Worm (Caenorhabditis elegans) whole organism, young adult: ENCODE data around the gene F26F4.5.

Source experiments
- B0019.2 ChIP-seq: fragments of 200-800 bp; sonication (Bioruptor generic); conservative IDR thresholded peaks from 2 replicates; pipeline ENCODE4 v1.3.6; 2022; ENCODE audit warnings: missing genetic modification reagents, missing genetic modification characterization, missing compliant biosample characterization
- B0035.1 ChIP-seq: sonication (generic microtip); optimal IDR thresholded peaks from 2 replicates; lab custom pipeline; 2016; ENCODE audit warnings: missing genetic modification characterization, mild to moderate bottlenecking, missing compliant biosample characterization, missing genotype, missing genetic modification reagents
- B0336.3 ChIP-seq: fragments of 200-800 bp; sonication (Bioruptor generic); IDR thresholded peaks from 2 replicates; pipeline ENCODE4 v1.3.6; 2022; ENCODE audit warnings: missing genetic modification characterization, missing compliant biosample characterization
- C06A6.2 ChIP-seq: fragments of 200-800 bp; sonication (Bioruptor generic); conservative IDR thresholded peaks from 2 replicates; pipeline ENCODE4 v1.3.6; 2022; ENCODE audit warnings: missing genetic modification characterization, missing compliant biosample characterization
- C17E4.6 ChIP-seq: fragments of 200-800 bp; sonication (Bioruptor generic); IDR thresholded peaks from 2 replicates; pipeline ENCODE4 v1.3.6; 2022; ENCODE audit warnings: missing genetic modification reagents, missing genetic modification characterization, missing compliant biosample characterization
- D2030.7 ChIP-seq: fragments of 200-800 bp; sonication (Bioruptor generic); IDR thresholded peaks from 2 replicates; pipeline ENCODE4 v1.3.6; 2022; ENCODE audit warnings: missing genetic modification reagents, missing genetic modification characterization, missing compliant biosample characterization
- F10E7.11 ChIP-seq: sonication (generic microtip); optimal IDR thresholded peaks from 2 replicates; lab custom pipeline; 2017; ENCODE audit warnings: mild to moderate bottlenecking, missing genetic modification characterization, moderate library complexity, missing compliant biosample characterization
- F22D6.2 ChIP-seq: sonication (generic microtip); optimal IDR thresholded peaks from 2 replicates; lab custom pipeline; 2016; ENCODE audit warnings: mild to moderate bottlenecking, missing genetic modification characterization, missing compliant biosample characterization
- F23B12.7 ChIP-seq: sonication (generic microtip); optimal IDR thresholded peaks from 2 replicates; lab custom pipeline; 2017; ENCODE audit warnings: missing genetic modification characterization, mild to moderate bottlenecking, missing compliant biosample characterization, antibody characterized with exemption, moderate library complexity; ENCODE audit not compliant: insufficient read depth
- F37B4.10 ChIP-seq: fragments of 200-800 bp; sonication (Bioruptor generic); IDR thresholded peaks from 2 replicates; pipeline ENCODE4 v1.3.6; 2022; ENCODE audit warnings: missing genetic modification characterization, missing compliant biosample characterization
- F55B11.4 ChIP-seq: sonication (generic microtip); optimal IDR thresholded peaks from 2 replicates; lab custom pipeline; 2016; ENCODE audit warnings: missing compliant biosample characterization, missing genetic modification characterization, borderline replicate concordance; ENCODE audit not compliant: insufficient read depth
- F57A8.1 ChIP-seq: fragments of 200-800 bp; sonication (Bioruptor generic); optimal IDR thresholded peaks from 2 replicates; lab custom pipeline; 2018; ENCODE audit warnings: mild to moderate bottlenecking, missing genetic modification characterization, moderate library complexity, missing compliant biosample characterization
- K11D2.4 ChIP-seq: fragments of 200-800 bp; sonication (Bioruptor generic); IDR thresholded peaks from 2 replicates; pipeline ENCODE4 v1.3.6; 2022; ENCODE audit warnings: missing genetic modification reagents, missing genetic modification characterization, missing compliant biosample characterization
- K12H6.12 ChIP-seq: fragments of 200-800 bp; sonication (Bioruptor generic); optimal IDR thresholded peaks from 2 replicates; lab custom pipeline; 2018; ENCODE audit warnings: mild to moderate bottlenecking, missing genetic modification characterization, missing compliant biosample characterization
- Y53F4B.3 ChIP-seq: fragments of 200-800 bp; sonication (Bioruptor generic); IDR thresholded peaks from 2 replicates; pipeline ENCODE4 v1.3.6; 2022; ENCODE audit warnings: missing genetic modification reagents, missing genetic modification characterization, missing compliant biosample characterization
- Y56A3A.18 ChIP-seq: fragments of 200-800 bp; sonication (Bioruptor generic); IDR thresholded peaks from 2 replicates; pipeline ENCODE4 v1.3.6; 2022; ENCODE audit warnings: missing genetic modification reagents, missing genetic modification characterization, missing compliant biosample characterization
- Y79H2A.3 ChIP-seq: fragments of 200-800 bp; sonication (Bioruptor generic); conservative IDR thresholded peaks from 2 replicates; pipeline ENCODE4 v1.3.6; 2022; ENCODE audit warnings: missing genetic modification reagents, missing genetic modification characterization, missing compliant biosample characterization
- Y95B8A.8 ChIP-seq: fragments of 200-800 bp; sonication (Bioruptor generic); IDR thresholded peaks from 2 replicates; pipeline ENCODE4 v1.3.6; 2022; ENCODE audit warnings: missing genetic modification reagents, missing genetic modification characterization, missing compliant biosample characterization
- aptf-2 ChIP-seq: fragments of 200-800 bp; sonication (Bioruptor generic); conservative IDR thresholded peaks from 2 replicates; pipeline ENCODE4 v1.3.6; 2022; ENCODE audit warnings: missing genetic modification reagents, missing genetic modification characterization, missing compliant biosample characterization
- atf-7 ChIP-seq: sonication (generic microtip); optimal IDR thresholded peaks from 2 replicates; lab custom pipeline; 2017; ENCODE audit warnings: mild to moderate bottlenecking, missing genetic modification characterization, missing compliant biosample characterization
- attf-3 ChIP-seq: fragments of 200-800 bp; sonication (Bioruptor generic); conservative IDR thresholded peaks from 2 replicates; pipeline ENCODE4 v1.3.6; 2022; ENCODE audit warnings: missing genetic modification reagents, missing genetic modification characterization, missing compliant biosample characterization
- attf-6 ChIP-seq: fragments of 200-800 bp; sonication (Bioruptor generic); IDR thresholded peaks from 2 replicates; pipeline ENCODE4 v1.3.6; 2022; ENCODE audit warnings: missing genetic modification reagents, missing genetic modification characterization, missing compliant biosample characterization
- ceh-27 ChIP-seq: fragments of 200-800 bp; sonication (Bioruptor generic); optimal IDR thresholded peaks from 2 replicates; lab custom pipeline; 2018; ENCODE audit warnings: mild to moderate bottlenecking, missing genetic modification characterization, moderate library complexity, missing compliant biosample characterization
- ceh-40 ChIP-seq: fragments of 200-800 bp; sonication (Bioruptor generic); IDR thresholded peaks from 2 replicates; pipeline ENCODE4 v1.3.6; 2022; ENCODE audit warnings: missing genetic modification characterization, missing compliant biosample characterization
- ceh-58 ChIP-seq: fragments of 200-800 bp; sonication (Bioruptor generic); IDR thresholded peaks from 2 replicates; pipeline ENCODE4 v1.3.6; 2022; ENCODE audit warnings: missing genetic modification characterization, missing compliant biosample characterization
- ceh-79 ChIP-seq: sonication (generic microtip); optimal IDR thresholded peaks from 2 replicates; lab custom pipeline; 2017; ENCODE audit warnings: mild to moderate bottlenecking, missing genetic modification characterization, missing compliant biosample characterization
- dox-1 ChIP-seq: fragments of 200-800 bp; sonication (Bioruptor generic); IDR thresholded peaks from 2 replicates; pipeline ENCODE4 v1.3.6; 2022; ENCODE audit warnings: missing genetic modification reagents, missing genetic modification characterization, missing compliant biosample characterization
- dpff-1 ChIP-seq: sonication (generic microtip); optimal IDR thresholded peaks from 2 replicates; lab custom pipeline; 2017; ENCODE audit warnings: mild to moderate bottlenecking, missing genetic modification characterization, missing compliant biosample characterization
- efl-1 ChIP-seq: fragments of 150-350 bp; optimal IDR thresholded peaks from 2 replicates; lab custom pipeline; 2014; ENCODE audit warnings: missing biosample characterization, missing genetic modification reagents, missing genetic modification characterization
- egl-18 ChIP-seq: fragments of 200-800 bp; sonication (Bioruptor generic); IDR thresholded peaks from 2 replicates; pipeline ENCODE4 v1.3.6; 2022; ENCODE audit warnings: missing genetic modification reagents, missing genetic modification characterization, missing compliant biosample characterization
- ets-4 ChIP-seq: fragments of 200-800 bp; sonication (Bioruptor generic); optimal IDR thresholded peaks from 2 replicates; lab custom pipeline; 2018; ENCODE audit warnings: mild to moderate bottlenecking, missing genetic modification characterization, missing compliant biosample characterization
- hmg-1.2 ChIP-seq: fragments of 200-800 bp; sonication (Bioruptor generic); IDR thresholded peaks from 2 replicates; pipeline ENCODE4 v1.3.6; 2022; ENCODE audit warnings: missing genetic modification reagents, missing genetic modification characterization, missing compliant biosample characterization
- hrde-1 ChIP-seq: sonication (generic microtip); optimal IDR thresholded peaks from 2 replicates; lab custom pipeline; 2016; ENCODE audit warnings: missing genetic modification characterization, mild to moderate bottlenecking, missing compliant biosample characterization, moderate library complexity, missing genotype, missing genetic modification reagents, borderline replicate concordance
- lag-1 ChIP-seq: fragments of 200-800 bp; sonication (Bioruptor generic); IDR thresholded peaks from 2 replicates; pipeline ENCODE4 v1.3.6; 2022; ENCODE audit warnings: missing genetic modification reagents, missing genetic modification characterization, missing compliant biosample characterization
- lin-35 ChIP-seq, 3 experiments: fragments of 150-350 bp in 2 of 3; sonication (generic microtip) in 1 of 3; optimal IDR thresholded peaks; 2 replicates each; lab custom pipeline; 2014 to 2018; ENCODE audit warnings: missing biosample characterization in 3 of 3, missing genetic modification characterization in 3 of 3, missing genetic modification reagents in 3 of 3
- nhr-120 ChIP-seq: fragments of 200-800 bp; sonication (Bioruptor generic); IDR thresholded peaks from 2 replicates; pipeline ENCODE4 v1.3.6; 2022; ENCODE audit warnings: missing genetic modification characterization, missing compliant biosample characterization
- nhr-179 ChIP-seq: sonication (generic microtip); optimal IDR thresholded peaks from 2 replicates; lab custom pipeline; 2016; ENCODE audit warnings: mild to moderate bottlenecking, missing genetic modification characterization, missing compliant biosample characterization
- sdz-38 ChIP-seq: sonication (generic microtip); optimal IDR thresholded peaks from 2 replicates; lab custom pipeline; 2016; ENCODE audit warnings: missing genotype, missing genetic modification characterization, missing compliant biosample characterization
- sea-2 ChIP-seq: fragments of 200-800 bp; sonication (Bioruptor generic); IDR thresholded peaks from 2 replicates; pipeline ENCODE4 v1.3.6; 2022; ENCODE audit warnings: missing genetic modification characterization, missing compliant biosample characterization
- snpc-1.1 ChIP-seq: sonication (generic microtip); optimal IDR thresholded peaks from 2 replicates; lab custom pipeline; 2017; ENCODE audit warnings: missing genetic modification characterization, mild to moderate bottlenecking, missing compliant biosample characterization, antibody characterized with exemption, moderate library complexity, missing genotype, missing genetic modification reagents; ENCODE audit not compliant: insufficient read depth
- sptf-2 ChIP-seq: fragments of 200-800 bp; sonication (Bioruptor generic); optimal IDR thresholded peaks from 2 replicates; lab custom pipeline; 2018; ENCODE audit warnings: mild to moderate bottlenecking, missing genetic modification characterization, missing compliant biosample characterization
- unc-130 ChIP-seq: sonication (generic microtip); optimal IDR thresholded peaks from 2 replicates; lab custom pipeline; 2016; ENCODE audit warnings: missing genetic modification reagents, missing genetic modification characterization, missing compliant biosample characterization
- ztf-22 ChIP-seq: fragments of 200-800 bp; sonication (Bioruptor generic); optimal IDR thresholded peaks from 2 replicates; lab custom pipeline; 2018; ENCODE audit warnings: mild to moderate bottlenecking, missing genetic modification characterization, moderate library complexity, missing compliant biosample characterization
- ztf-25 ChIP-seq: fragments of 200-800 bp; sonication (Bioruptor generic); IDR thresholded peaks from 2 replicates; pipeline ENCODE4 v1.3.6; 2022; ENCODE audit warnings: missing genetic modification reagents, missing genetic modification characterization, missing compliant biosample characterization

The F26F4.5 gene

DNA sequence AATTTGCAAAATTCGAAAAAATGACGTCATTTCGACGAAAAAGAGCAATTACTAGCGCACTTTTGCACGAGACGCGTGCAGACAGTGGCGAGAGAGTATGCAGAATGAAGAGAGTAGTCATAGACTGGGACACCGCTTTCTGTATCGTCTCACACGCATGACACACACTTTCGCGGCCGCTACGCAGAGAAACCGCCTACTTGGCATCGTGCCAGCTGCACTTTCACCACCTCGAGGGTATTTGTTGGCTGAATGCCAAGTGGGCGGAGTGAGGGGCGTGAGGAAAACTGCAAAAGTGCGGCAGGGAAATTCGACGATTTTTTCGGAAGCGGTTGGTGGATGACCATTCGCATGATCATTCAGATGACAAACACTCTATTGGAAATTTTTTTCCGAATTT is 8.7 kb upstream of the F26F4.5 start (continued):
- TF ChIP-seq Y53F4B.3 (GFP tag; lab: Robert Waterston, UW), result no peak
- peak; percentile 98 for TF ChIP-seq K11D2.4 (GFP tag; lab: Robert Waterston, UW)
- 0 out of 2 replicates have a peak, but pooled peaks have one; percentile 62 for TF ChIP-seq attf-6
- TF ChIP-seq B0035.1 (tag; lab: Kevin White, UChicago), result peak; percentile 93
- TF ChIP-seq F55B11.4, result no peak
- TF ChIP-seq K12H6.12 (tag; lab: Kevin White, UChicago), result peak; percentile 100
- TF ChIP-seq B0336.3 (GFP tag; lab: Robert Waterston, UW), result peak; percentile 100
- no peak for TF ChIP-seq nhr-179 (tag; lab: Kevin White, UChicago)
- TF ChIP-seq ceh-79 (tag; lab: Kevin White, UChicago), result peak; percentile 93
- TF ChIP-seq B0019.2, result peak; percentile 71
- peak; percentile 94 for TF ChIP-seq egl-18 (GFP tag; lab: Robert Waterston, UW)
- TF ChIP-seq Y79H2A.3 (GFP tag; lab: Robert Waterston, UW), result peak; percentile 76
- 0 out of 2 replicates have a peak, but pooled peaks have one; percentile 70 for TF ChIP-seq ztf-25 (GFP tag; lab: Robert Waterston, UW)
- no peak for TF ChIP-seq ceh-40 (GFP tag; lab: Robert Waterston, UW)
- peak; percentile 58 for TF ChIP-seq sptf-2
- no peak for TF ChIP-seq hrde-1 (tag; lab: Kevin White, UChicago)
- TF ChIP-seq attf-3, result peak; percentile 76
- TF ChIP-seq F37B4.10, result peak; percentile 94
- TF ChIP-seq C06A6.2 (GFP tag; lab: Robert Waterston, UW), result peak; percentile 100
- TF ChIP-seq ceh-27 (GFP tag; lab: Kevin White, UChicago), result peak; percentile 100
- peak; percentile 93 for TF ChIP-seq F22D6.2 (tag; lab: Kevin White, UChicago)
- TF ChIP-seq Y56A3A.18, result peak; percentile 88
- peak; percentile 99 for TF ChIP-seq ets-4 (GFP tag; lab: Kevin White, UChicago)
- TF ChIP-seq snpc-1.1 (tag; lab: Kevin White, UChicago), result no peak
- no peak for TF ChIP-seq nhr-120 (GFP tag; lab: Robert Waterston, UW)
- peak; percentile 80 for TF ChIP-seq F10E7.11 (tag; lab: Kevin White, UChicago)
- no peak for TF ChIP-seq sdz-38 (tag; lab: Kevin White, UChicago)
- TF ChIP-seq aptf-2 (GFP tag; lab: Robert Waterston, UW), result peak; percentile 73; the same call in 1 of the 2 replicates
- TF ChIP-seq dpff-1, result peak; percentile 7
- TF ChIP-seq unc-130, result peak; percentile 9
- peak; percentile 86; the same call in 1 of the 2 replicates for TF ChIP-seq lag-1 (GFP tag; lab: Robert Waterston, UW)
- TF ChIP-seq hmg-1.2, result peak; percentile 95
- TF ChIP-seq ztf-22 (GFP tag; lab: Kevin White, UChicago), result peak; percentile 99
- TF ChIP-seq, all 124 proteins: peak for 96

- no peak for TF ChIP-seq sea-2 (GFP tag; lab: Robert Waterston, UW)
- no peak for TF ChIP-seq egl-18 (GFP tag; lab: Robert Waterston, UW)
- no peak for TF ChIP-seq hrde-1 (tag; lab: Kevin White, UChicago)
- TF ChIP-seq K11D2.4 (GFP tag; lab: Robert Waterston, UW), result no peak
- TF ChIP-seq F23B12.7, result no peak
- TF ChIP-seq efl-1 (GFP tag; lab: Kevin White, UChicago), result no peak
- no peak for TF ChIP-seq lin-35 (GFP tag; optimal IDR thresholded peaks at IDR 0.05; lab: Kevin White, UChicago)
- TF ChIP-seq ceh-58 (GFP tag; lab: Robert Waterston, UW), result no peak
- no peak for TF ChIP-seq atf-7 (tag; lab: Kevin White, UChicago)
- no peak for TF ChIP-seq dox-1 (GFP tag; lab: Robert Waterston, UW)
- no peak for TF ChIP-seq C17E4.6 (GFP tag; lab: Robert Waterston, UW)
- TF ChIP-seq Y95B8A.8, result no peak
- TF ChIP-seq Y53F4B.3 (GFP tag; lab: Robert Waterston, UW), result no peak
- TF ChIP-seq F57A8.1 (GFP tag; lab: Kevin White, UChicago), result no peak
- TF ChIP-seq D2030.7 (GFP tag; lab: Robert Waterston, UW), result no peak
Observed at ce11 chrIII:4899035-4899578, 8.1 kb upstream of the F26F4.5 start, which contains the start of gene nhl-2. nhl-2 (minus strand) TSS chrIII:4899085.
